Fruit fly (Drosophila melanogaster): ENCODE data around the gene CG32756.
A peak's percentile ranks its signal among the peaks of the same experiment; 100 is the strongest.

Gene CG32756

dm6 chrX:5915752-5916493 is 29.6 kb upstream of the CG32756 start:
- no peak for TF ChIP-seq Usf (GFP tag; optimal IDR thresholded peaks at IDR 0.05)
- TF ChIP-seq Elba2 (GFP tag; optimal IDR thresholded peaks at IDR 0.05) = no peak
- TF ChIP-seq CG30431 (GFP tag; optimal IDR thresholded peaks at IDR 0.05) = no peak
- no peak for TF ChIP-seq Jarid2 (GFP tag; optimal IDR thresholded peaks at IDR 0.05)
- no peak for TF ChIP-seq CG31388 (GFP tag; optimal IDR thresholded peaks at IDR 0.05)
- no peak for TF ChIP-seq CG1602 (GFP tag; optimal IDR thresholded peaks at IDR 0.05)
- TF ChIP-seq wek (GFP tag; optimal IDR thresholded peaks at IDR 0.05) = peak; percentile 42
- no peak for TF ChIP-seq Sox102F (GFP tag; optimal IDR thresholded peaks at IDR 0.05)
- TF ChIP-seq hb (GFP tag; IDR thresholded peaks at IDR 0.05; ENCODE audit: partially characterized antibody) = no peak
- TF ChIP-seq CG13123 (GFP tag; optimal IDR thresholded peaks at IDR 0.05) = no peak
- TF ChIP-seq CG2889 (GFP tag; IDR thresholded peaks at IDR 0.05) = no peak
- TF ChIP-seq CrebB (tag; optimal IDR thresholded peaks at IDR 0.05) = no peak
- no peak for TF ChIP-seq CG6791 (GFP tag; IDR thresholded peaks at IDR 0.05; ENCODE audit: partially characterized antibody)
- 0 out of 2 replicates have a peak, but pooled peaks have one; percentile 32 for TF ChIP-seq Dref (GFP tag; IDR thresholded peaks at IDR 0.05)
- no peak for TF ChIP-seq Opbp (GFP tag; IDR thresholded peaks at IDR 0.05; ENCODE audit: partially characterized antibody)
- peak; percentile 7 for TF ChIP-seq Dek (tag; optimal IDR thresholded peaks at IDR 0.05)
- no peak for TF ChIP-seq CG14441 (GFP tag; IDR thresholded peaks at IDR 0.05)
- TF ChIP-seq Dip3 (GFP tag; optimal IDR thresholded peaks at IDR 0.05) = no peak
- TF ChIP-seq luna (GFP tag; optimal IDR thresholded peaks at IDR 0.05) = no peak
- no peak for TF ChIP-seq Neu2 (GFP tag; optimal IDR thresholded peaks at IDR 0.05; ENCODE audit: borderline replicate concordance)
- no peak for TF ChIP-seq ap (GFP tag; IDR thresholded peaks at IDR 0.05)
- TF ChIP-seq ems (GFP tag; optimal IDR thresholded peaks at IDR 0.05) = no peak
- TF ChIP-seq CG18011 (GFP tag; optimal IDR thresholded peaks at IDR 0.05) = no peak
- TF ChIP-seq Bteb2 (GFP tag; optimal IDR thresholded peaks at IDR 0.05) = no peak
- no peak for TF ChIP-seq phol (tag; optimal IDR thresholded peaks at IDR 0.05)
- TF ChIP-seq CoRest (tag; optimal IDR thresholded peaks at IDR 0.05) = no peak
- TF ChIP-seq kni (GFP tag; optimal IDR thresholded peaks at IDR 0.05) = no peak
- TF ChIP-seq D19B (GFP tag; optimal IDR thresholded peaks at IDR 0.05) = no peak
- TF ChIP-seq CG17912 (GFP tag; optimal IDR thresholded peaks at IDR 0.05) = no peak
- no peak for TF ChIP-seq H2.0 (GFP tag; IDR thresholded peaks at IDR 0.05)
- TF ChIP-seq ac (GFP tag; optimal IDR thresholded peaks at IDR 0.05) = no peak
- TF ChIP-seq CG13296 (GFP tag; optimal IDR thresholded peaks at IDR 0.05) = no peak
- TF ChIP-seq so (GFP tag; IDR thresholded peaks at IDR 0.05) = no peak
- TF ChIP-seq cas (GFP tag; IDR thresholded peaks at IDR 0.05) = no peak
- peak; percentile 56 for TF ChIP-seq BEAF-32 (GFP tag; optimal IDR thresholded peaks at IDR 0.05)
- TF ChIP-seq CG8388 (GFP tag; optimal IDR thresholded peaks at IDR 0.05) = no peak
- TF ChIP-seq gcm2 (GFP tag; optimal IDR thresholded peaks at IDR 0.05) = no peak
- TF ChIP-seq CG9609 (GFP tag; optimal IDR thresholded peaks at IDR 0.05) = no peak
- no peak for TF ChIP-seq CG10462 (GFP tag; optimal IDR thresholded peaks at IDR 0.05)
- TF ChIP-seq bsh (GFP tag; optimal IDR thresholded peaks at IDR 0.05) = no peak
- TF ChIP-seq pita (GFP tag; optimal IDR thresholded peaks at IDR 0.05) = peak; percentile 33
- no peak for TF ChIP-seq unpg (GFP tag; optimal IDR thresholded peaks at IDR 0.05)
- no peak for TF ChIP-seq zf30C (GFP tag; optimal IDR thresholded peaks at IDR 0.05)
- no peak for TF ChIP-seq CG17385 (GFP tag; optimal IDR thresholded peaks at IDR 0.05)
- TF ChIP-seq Fer3 (tag; optimal IDR thresholded peaks at IDR 0.05) = no peak
- TF ChIP-seq hkb (optimal IDR thresholded peaks at IDR 0.05) = no peak
- 0 out of 2 replicates have a peak, but pooled peaks have one; percentile 21 for TF ChIP-seq hkb (GFP tag; IDR thresholded peaks at IDR 0.05)
- TF ChIP-seq CG8290 (GFP tag; optimal IDR thresholded peaks at IDR 0.05) = no peak
- no peak for TF ChIP-seq CG8290 (tag; optimal IDR thresholded peaks at IDR 0.05)
- TF ChIP-seq ro (GFP tag; IDR thresholded peaks at IDR 0.05) = no peak
